Fruit fly (Drosophila melanogaster): ENCODE results near the gene CG7102.
A peak's percentile ranks its signal among the peaks of the same experiment; 100 is the strongest.

Gene CG7102

DNA sequence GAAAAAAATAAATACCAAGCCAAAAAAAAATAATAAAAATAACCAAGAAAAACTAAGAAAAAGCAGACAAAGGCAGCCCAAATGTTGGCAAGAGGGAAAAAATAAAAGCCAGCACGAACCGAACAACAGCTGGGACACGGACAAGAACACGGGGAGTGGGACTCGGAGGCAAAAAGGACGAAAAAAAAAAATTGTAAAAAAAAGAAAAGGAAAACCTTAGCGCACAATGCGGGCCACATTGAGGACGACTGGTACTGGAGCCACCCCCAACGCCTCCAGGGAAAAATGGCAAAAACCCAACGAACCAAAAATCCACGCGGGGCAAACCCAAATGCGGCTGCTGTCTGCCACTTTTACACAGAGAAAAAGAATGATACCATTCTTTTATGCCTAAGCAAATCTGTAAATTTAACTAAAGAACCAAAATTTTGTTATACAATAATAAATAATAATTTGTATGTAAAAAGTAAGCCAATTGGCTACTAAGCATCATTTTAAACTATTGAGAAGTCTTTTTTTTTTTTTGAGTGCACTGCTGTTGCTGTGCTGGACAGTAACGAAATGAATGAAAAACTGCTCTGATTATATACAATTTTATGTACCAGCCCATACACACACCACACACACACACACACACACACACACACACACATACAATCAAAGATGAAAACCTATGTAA lies 44.9 kb upstream of the CG7102 start (continued):
- TF ChIP-seq CG10209 (GFP tag; optimal IDR thresholded peaks at IDR 0.05) (peak; percentile 63), otp (GFP tag; IDR thresholded peaks at IDR 0.05) (no peak), eve (GFP tag; optimal IDR thresholded peaks at IDR 0.05) (peak in 1 of 2 experiments; percentile 76), Lpt (GFP tag; optimal IDR thresholded peaks at IDR 0.05) (no peak), CG11723 (GFP tag; optimal IDR thresholded peaks at IDR 0.05) (no peak), CG15479 (GFP tag; optimal IDR thresholded peaks at IDR 0.05) (no peak), tup (GFP tag; optimal IDR thresholded peaks at IDR 0.05) (peak; percentile 44), D19A (tag; optimal IDR thresholded peaks at IDR 0.05) (peak; percentile 66), HLH54F (GFP tag; optimal IDR thresholded peaks at IDR 0.05) (peak; percentile 22), Nf-YB (GFP tag; optimal IDR thresholded peaks at IDR 0.05) (peak; percentile 2), mld (GFP tag; IDR thresholded peaks at IDR 0.05; ENCODE audit: partially characterized antibody) (no peak), CG13287 (GFP tag; IDR thresholded peaks at IDR 0.05; ENCODE audit: partially characterized antibody) (no peak), MESR4 (GFP tag; optimal IDR thresholded peaks at IDR 0.05) (no peak), sisA (GFP tag; IDR thresholded peaks at IDR 0.05) (peak; percentile 61), dan (GFP tag; IDR thresholded peaks at IDR 0.05) (no peak), CG17612 (GFP tag; IDR thresholded peaks at IDR 0.05) (peak; percentile 45; the same call in 1 of the 2 replicates), ems (GFP tag; optimal IDR thresholded peaks at IDR 0.05) (no peak), CG1647 (GFP tag; optimal IDR thresholded peaks at IDR 0.05) (peak; percentile 33), CG3407 (GFP tag; optimal IDR thresholded peaks at IDR 0.05) (peak; percentile 25), CG7271 (tag; optimal IDR thresholded peaks at IDR 0.05) (no peak), sc (optimal IDR thresholded peaks at IDR 0.05) (no peak), sc (GFP tag; optimal IDR thresholded peaks at IDR 0.05) (no peak), so (GFP tag; IDR thresholded peaks at IDR 0.05) (peak; percentile 71; the same call in 1 of the 3 replicates), rib (GFP tag; IDR thresholded peaks at IDR 0.05) (peak; percentile 72; the same call in 1 of the 2 replicates), Tbp (GFP tag; optimal IDR thresholded peaks at IDR 0.05) (no peak), Oli (tag; optimal IDR thresholded peaks at IDR 0.05) (peak; percentile 64), Xbp1 (GFP tag; optimal IDR thresholded peaks at IDR 0.05) (peak; percentile 58), CG8944 (GFP tag; optimal IDR thresholded peaks at IDR 0.05) (no peak), tio (GFP tag; optimal IDR thresholded peaks at IDR 0.05) (peak; percentile 44), ERR (GFP tag; optimal IDR thresholded peaks at IDR 0.05) (no peak), CG18262 (tag; optimal IDR thresholded peaks at IDR 0.05) (peak; percentile 53), CG7786 (GFP tag; optimal IDR thresholded peaks at IDR 0.05) (no peak), corto (GFP tag; optimal IDR thresholded peaks at IDR 0.05) (no peak), fd3F (GFP tag; optimal IDR thresholded peaks at IDR 0.05) (peak; percentile 37), B-H2 (GFP tag; optimal IDR thresholded peaks at IDR 0.05) (peak; percentile 39), Hr78 (GFP tag; optimal IDR thresholded peaks at IDR 0.05) (no peak), ftz-f1 (GFP tag; optimal IDR thresholded peaks at IDR 0.05) (no peak), CG4707 (GFP tag; optimal IDR thresholded peaks at IDR 0.05) (no peak), Fer2 (tag; optimal IDR thresholded peaks at IDR 0.05) (peak; percentile 81)

DNA sequence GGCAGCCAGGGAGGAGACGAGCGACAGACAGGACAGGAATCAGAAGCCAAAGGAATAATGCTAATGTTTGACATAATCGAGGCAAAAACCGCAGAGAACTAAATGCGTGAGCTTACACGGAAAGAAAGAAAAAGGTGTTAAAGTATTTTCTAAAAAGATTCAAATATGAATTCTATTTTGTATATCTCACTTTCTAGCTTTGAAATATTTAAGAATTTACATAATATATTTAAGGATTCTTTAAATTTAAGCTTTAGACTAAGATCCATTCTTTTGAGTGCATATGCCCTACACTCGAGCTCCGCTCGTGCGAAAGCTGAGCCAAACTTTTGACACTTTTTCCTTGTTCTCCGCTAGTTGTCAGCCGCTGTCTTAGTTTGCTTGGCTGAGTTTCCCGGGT lies 43.9 kb upstream of the CG7102 start:
- TF ChIP-seq stwl (tag; optimal IDR thresholded peaks at IDR 0.05) (no peak), Xbp1 (GFP tag; optimal IDR thresholded peaks at IDR 0.05) (peak; percentile 21), CG12659 (GFP tag; optimal IDR thresholded peaks at IDR 0.05) (peak; percentile 11), caup (GFP tag; optimal IDR thresholded peaks at IDR 0.05; ENCODE audit: severe bottlenecking) (no peak), pan (optimal IDR thresholded peaks at IDR 0.05) (no peak), pan (GFP tag; optimal IDR thresholded peaks at IDR 0.05 in 1 of 2, IDR thresholded peaks at IDR 0.05 in 1 of 2) (peak in 1 of 2 experiments; percentile 35), CG6689 (GFP tag; IDR thresholded peaks at IDR 0.05) (0 out of 2 replicates have a peak, but pooled peaks have one; percentile 13), Rfx (GFP tag; IDR thresholded peaks at IDR 0.05) (0 out of 2 replicates have a peak, but pooled peaks have one; percentile 4), fd3F (GFP tag; optimal IDR thresholded peaks at IDR 0.05) (peak; percentile 0), Ada2b (GFP tag; IDR thresholded peaks at IDR 0.05) (0 out of 2 replicates have a peak, but pooled peaks have one; percentile 10), CG7556 (GFP tag; optimal IDR thresholded peaks at IDR 0.05) (peak; percentile 59), CG32532 (GFP tag; IDR thresholded peaks at IDR 0.05) (0 out of 2 replicates have a peak, but pooled peaks have one; percentile 15), NFAT (GFP tag; IDR thresholded peaks at IDR 0.05) (no peak), vvl (GFP tag; IDR thresholded peaks at IDR 0.05) (0 out of 2 replicates have a peak, but pooled peaks have one; percentile 17)
